Fruit fly (Drosophila melanogaster): ENCODE measurements around the gene CG42688.

Gene CG42688

dm6 chr2L:19225984-19226914, 43.6 kb upstream of the CG42688 start (continued):
- TF ChIP-seq toy (GFP tag; IDR thresholded peaks at IDR 0.05) (0 out of 2 replicates have a peak, but pooled peaks have one; percentile 8), esg (GFP tag; conservative IDR thresholded peaks at IDR 0.05) (peak; percentile 69), Ets97D (GFP tag; optimal IDR thresholded peaks at IDR 0.05) (peak; percentile 46), Oaz (GFP tag; IDR thresholded peaks at IDR 0.05) (peak; percentile 22; the same call in 1 of the 2 replicates), dimm (GFP tag; IDR thresholded peaks at IDR 0.05) (0 out of 2 replicates have a peak, but pooled peaks have one; percentile 22), Eip74EF (GFP tag; optimal IDR thresholded peaks at IDR 0.05) (peak in 1 of 2 experiments; percentile 72), CG1603 (tag; optimal IDR thresholded peaks at IDR 0.05) (peak; percentile 93), CG11723 (GFP tag; optimal IDR thresholded peaks at IDR 0.05) (peak; percentile 61), CG6683 (GFP tag; optimal IDR thresholded peaks at IDR 0.05) (no peak), Drgx (GFP tag; IDR thresholded peaks at IDR 0.05) (peak; percentile 92), CG8281 (tag; optimal IDR thresholded peaks at IDR 0.05) (no peak), CG12769 (tag; optimal IDR thresholded peaks at IDR 0.05) (peak; percentile 53), Meics (GFP tag; optimal IDR thresholded peaks at IDR 0.05) (no peak), Hand (GFP tag; optimal IDR thresholded peaks at IDR 0.05) (no peak), mam (GFP tag; optimal IDR thresholded peaks at IDR 0.05) (peak; percentile 47), CG2199 (GFP tag; IDR thresholded peaks at IDR 0.05) (0 out of 3 replicates have a peak, but pooled peaks have one; percentile 58), HmgZ (tag; optimal IDR thresholded peaks at IDR 0.05) (peak; percentile 13), CG31388 (GFP tag; optimal IDR thresholded peaks at IDR 0.05) (peak; percentile 68), lab (GFP tag; optimal IDR thresholded peaks at IDR 0.05) (peak; percentile 32), Fer3 (tag; optimal IDR thresholded peaks at IDR 0.05) (peak; percentile 13), Atf-2 (GFP tag; optimal IDR thresholded peaks at IDR 0.05) (peak; percentile 77), CG17359 (tag; optimal IDR thresholded peaks at IDR 0.05) (peak; percentile 64), eyg (GFP tag; optimal IDR thresholded peaks at IDR 0.05) (no peak), Mad (GFP tag; optimal IDR thresholded peaks at IDR 0.05) (peak; percentile 70), HLH4C (GFP tag; IDR thresholded peaks at IDR 0.05; ENCODE audit: partially characterized antibody) (no peak), nau (GFP tag; optimal IDR thresholded peaks at IDR 0.05) (peak; percentile 17), sim (GFP tag; IDR thresholded peaks at IDR 0.05) (no peak; the same call in 1 of the 2 replicates), emc (GFP tag; optimal IDR thresholded peaks at IDR 0.05) (no peak), CG8388 (GFP tag; optimal IDR thresholded peaks at IDR 0.05) (peak; percentile 87), CG9932 (GFP tag; IDR thresholded peaks at IDR 0.05) (no peak), BtbVII (GFP tag; optimal IDR thresholded peaks at IDR 0.05) (peak; percentile 9), CG11504 (tag; optimal IDR thresholded peaks at IDR 0.05) (peak; percentile 84), Jarid2 (GFP tag; optimal IDR thresholded peaks at IDR 0.05) (peak; percentile 20), CG14050 (GFP tag; IDR thresholded peaks at IDR 0.05) (peak; percentile 44; the same call in 2 of the 3 replicates), zen2 (GFP tag; IDR thresholded peaks at IDR 0.05; ENCODE audit: partially characterized antibody) (no peak), CG6791 (GFP tag; IDR thresholded peaks at IDR 0.05; ENCODE audit: partially characterized antibody) (no peak), CG8290 (GFP tag; optimal IDR thresholded peaks at IDR 0.05) (peak; percentile 80), CG8290 (tag; optimal IDR thresholded peaks at IDR 0.05) (peak; percentile 4 to 41), CG10565 (GFP tag; optimal IDR thresholded peaks at IDR 0.05) (peak; percentile 55), CG1647 (GFP tag; optimal IDR thresholded peaks at IDR 0.05) (peak; percentile 56), CG10321 (GFP tag; IDR thresholded peaks at IDR 0.05) (no peak), H2.0 (GFP tag; IDR thresholded peaks at IDR 0.05) (peak; percentile 70), kni (GFP tag; optimal IDR thresholded peaks at IDR 0.05) (no peak), CG6854 (GFP tag; optimal IDR thresholded peaks at IDR 0.05) (no peak), insv (GFP tag; optimal IDR thresholded peaks at IDR 0.05) (no peak), CG4282 (GFP tag; optimal IDR thresholded peaks at IDR 0.05) (no peak), GATAe (GFP tag; conservative IDR thresholded peaks at IDR 0.05) (no peak), B-H2 (GFP tag; optimal IDR thresholded peaks at IDR 0.05) (no peak)

Data from whole organism, embryonic.